Worm (Caenorhabditis elegans): Measurements from ENCODE around the gene ZC513.14.

ZC513.14 gene

DNA sequence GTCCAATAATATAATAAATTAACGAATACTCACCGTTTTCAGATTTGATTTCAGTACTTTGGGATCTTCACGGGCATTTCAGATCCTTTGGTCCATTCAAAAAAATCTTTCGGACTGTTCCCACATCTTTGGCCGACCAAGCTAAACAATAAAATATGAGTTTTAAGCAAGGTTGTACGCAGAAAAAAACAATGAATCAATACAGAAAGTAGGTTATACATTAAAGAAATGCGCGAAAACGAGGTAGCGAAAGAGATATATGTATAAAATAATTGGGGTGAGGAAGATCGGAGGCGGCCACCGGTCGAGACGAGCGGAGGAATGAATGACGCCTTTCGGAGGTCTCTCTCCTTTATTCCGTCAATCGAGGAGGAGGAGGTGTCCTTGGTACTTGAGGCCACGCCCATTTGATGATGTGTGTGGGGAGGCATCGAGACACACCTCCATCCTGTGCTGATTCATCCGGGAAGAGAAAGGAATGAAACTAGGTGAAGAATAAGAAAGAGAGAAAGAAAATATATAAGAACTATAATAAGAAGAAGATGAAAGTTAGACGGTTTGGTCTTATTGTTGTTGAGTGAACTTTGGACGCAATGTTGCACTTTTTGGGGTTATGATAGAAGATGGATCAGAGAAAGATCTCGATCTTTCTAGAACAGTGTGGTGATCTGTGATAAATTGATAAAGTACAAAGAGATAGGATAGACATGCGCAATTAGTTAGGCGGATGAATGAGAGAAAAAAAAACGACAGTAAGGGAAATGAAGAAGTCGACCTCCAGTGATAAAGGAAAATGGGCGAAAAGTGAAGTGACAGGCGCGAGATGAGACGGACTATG, 4.6 kb upstream of the ZC513.14 start (continued):
- TF ChIP-seq snpc-4 (tag; optimal IDR thresholded peaks at IDR 0.05), result no peak
- TF ChIP-seq crh-2 (tag; optimal IDR thresholded peaks at IDR 0.05), result no peak
- TF ChIP-seq nhr-21 (tag; optimal IDR thresholded peaks at IDR 0.05), result peak; percentile 93
- no peak for TF ChIP-seq lin-11 (tag; optimal IDR thresholded peaks at IDR 0.05)

DNA sequence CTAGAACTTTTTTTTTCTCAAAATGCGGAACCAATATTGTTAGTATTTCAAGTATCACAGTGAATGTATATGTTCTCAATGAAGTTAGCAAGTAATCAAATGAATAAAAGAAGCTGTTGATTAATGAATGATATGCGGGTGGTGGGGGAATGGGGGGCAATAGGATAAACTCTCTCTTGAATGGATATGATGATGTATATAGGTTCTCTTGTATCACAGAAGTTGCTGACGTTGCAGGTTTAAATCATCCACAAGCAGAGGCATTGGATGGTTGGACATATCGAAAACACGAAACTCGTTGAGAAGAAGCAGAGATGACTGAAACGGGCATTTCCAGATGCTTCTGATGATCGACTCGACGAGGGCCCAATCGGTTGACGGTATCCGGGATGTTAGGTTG, 3.8 kb upstream of the ZC513.14 start:
- TF ChIP-seq sma-9 (GFP tag; optimal IDR thresholded peaks at IDR 0.05), result peak; percentile 5
- TF ChIP-seq sma-9 (tag; optimal IDR thresholded peaks at IDR 0.05), result no peak
- peak; percentile 34 for TF ChIP-seq nhr-21 (tag; optimal IDR thresholded peaks at IDR 0.05)
- peak; percentile 73 for TF ChIP-seq ama-1 (optimal IDR thresholded peaks at IDR 0.05)
- TF ChIP-seq lin-11 (tag; optimal IDR thresholded peaks at IDR 0.05), result no peak
- no peak for TF ChIP-seq aly-2 (tag; optimal IDR thresholded peaks at IDR 0.05)

DNA sequence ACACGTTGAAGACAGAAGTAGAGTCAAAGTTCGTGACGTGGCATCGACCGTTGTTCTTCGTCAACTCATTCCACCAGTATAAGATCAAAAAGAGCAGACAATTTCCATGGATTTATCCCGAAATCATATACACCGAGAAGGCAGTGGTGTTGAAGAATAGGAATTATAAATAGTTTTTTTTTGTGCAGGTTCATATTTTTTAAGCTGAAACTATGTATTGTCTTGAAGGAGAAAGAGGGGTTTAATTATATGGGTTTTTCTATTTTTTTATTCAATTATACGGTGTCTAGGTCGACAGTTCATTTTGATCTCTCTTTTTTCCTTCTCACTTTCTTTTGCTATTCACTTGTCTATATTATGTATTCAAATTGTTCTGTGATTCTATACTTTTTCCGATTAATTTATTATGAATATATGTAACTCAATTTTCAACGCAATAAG, 3.3 kb upstream of the ZC513.14 start:
- TF ChIP-seq nhr-237 (tag; optimal IDR thresholded peaks at IDR 0.05) (no peak), blmp-1 (tag; optimal IDR thresholded peaks at IDR 0.05; ENCODE audit: insufficient read depth) (peak; percentile 34), sma-3 (GFP tag; optimal IDR thresholded peaks at IDR 0.05) (peak; percentile 90), nhr-77 (tag; optimal IDR thresholded peaks at IDR 0.05) (peak; percentile 38), nhr-25 (tag; optimal IDR thresholded peaks at IDR 0.05) (peak; percentile 65), ZK546.5 (tag; optimal IDR thresholded peaks at IDR 0.05) (no peak), mdl-1 (tag; optimal IDR thresholded peaks at IDR 0.05) (no peak), nhr-129 (tag; optimal IDR thresholded peaks at IDR 0.05) (no peak), nhr-10 (tag; optimal IDR thresholded peaks at IDR 0.05) (peak; percentile 54), ceh-16 (tag; optimal IDR thresholded peaks at IDR 0.05) (peak; percentile 50), elt-1 (tag; optimal IDR thresholded peaks at IDR 0.05) (no peak), mbf-1 (tag; optimal IDR thresholded peaks at IDR 0.05) (no peak), nhr-11 (tag; optimal IDR thresholded peaks at IDR 0.05) (peak; percentile 71), lin-39 (tag; optimal IDR thresholded peaks at IDR 0.05) (no peak), zag-1 (tag; optimal IDR thresholded peaks at IDR 0.05) (no peak), egl-27 (tag; optimal IDR thresholded peaks at IDR 0.05) (no peak), lsy-2 (tag; optimal IDR thresholded peaks at IDR 0.05) (peak in 1 of 2 experiments; percentile 45), skn-1 (tag; optimal IDR thresholded peaks at IDR 0.05) (no peak), gmeb-1 (tag; optimal IDR thresholded peaks at IDR 0.05) (no peak), lin-13 (GFP tag; optimal IDR thresholded peaks at IDR 0.05) (peak; percentile 70), ztf-11 (tag; optimal IDR thresholded peaks at IDR 0.05) (no peak), ztf-4 (tag; optimal IDR thresholded peaks at IDR 0.05) (peak; percentile 73), ztf-1 (GFP tag; conservative IDR thresholded peaks at IDR 0.05) (no peak), sem-4 (tag; optimal IDR thresholded peaks at IDR 0.05) (peak; percentile 80), nhr-21 (tag; optimal IDR thresholded peaks at IDR 0.05) (peak; percentile 93), nhr-6 (tag; optimal IDR thresholded peaks at IDR 0.05) (peak; percentile 21)

DNA sequence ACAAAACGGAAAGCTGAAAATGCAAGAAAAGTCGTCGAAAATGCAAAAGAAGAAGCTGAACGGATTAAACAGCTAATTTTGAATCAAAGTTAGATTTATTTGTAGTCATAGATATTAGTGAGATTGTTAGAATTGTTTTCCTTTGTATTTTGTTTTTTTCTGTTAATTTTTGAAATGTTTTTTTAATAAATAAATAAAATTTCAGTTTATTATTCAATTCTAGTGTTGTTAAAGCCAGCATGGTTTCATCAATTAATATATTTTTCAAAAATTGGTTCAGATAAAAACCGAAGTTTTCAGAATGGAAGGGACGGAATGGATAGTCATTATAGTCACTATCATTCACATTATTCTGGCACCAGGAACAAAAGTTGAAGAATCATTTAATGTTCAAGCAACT, 1.0 kb downstream of the ZC513.14 start, which contains the start of gene algn-12:
Gene algn-12, plus strand, starts transcription at position 301 of the 400 bp plus-strand sequence.
- no peak for TF ChIP-seq nhr-6 (tag; optimal IDR thresholded peaks at IDR 0.05)
- TF ChIP-seq nhr-11 (tag; optimal IDR thresholded peaks at IDR 0.05), result no peak
- no peak for TF ChIP-seq elt-3 (tag; optimal IDR thresholded peaks at IDR 0.05)
- TF ChIP-seq lin-39 (tag; optimal IDR thresholded peaks at IDR 0.05), result no peak
- no peak for TF ChIP-seq ama-1 (optimal IDR thresholded peaks at IDR 0.05)
- TF ChIP-seq lin-11 (tag; optimal IDR thresholded peaks at IDR 0.05), result no peak
- TF ChIP-seq ztf-1 (GFP tag; conservative IDR thresholded peaks at IDR 0.05), result no peak
- TF ChIP-seq ZK546.5 (tag; optimal IDR thresholded peaks at IDR 0.05), result no peak
- no peak for TF ChIP-seq mdl-1 (tag; optimal IDR thresholded peaks at IDR 0.05)
- TF ChIP-seq nhr-77 (tag; optimal IDR thresholded peaks at IDR 0.05), result no peak
- no peak for TF ChIP-seq nhr-23 (tag; optimal IDR thresholded peaks at IDR 0.05)
